Worm (Caenorhabditis elegans) whole organism, young adult: ENCODE measurements around the gene F59A6.3.

Experiments
- B0035.1 ChIP-seq: sonication (generic microtip); optimal IDR thresholded peaks from 2 replicates; lab custom pipeline; 2016; ENCODE audit warnings: missing genetic modification characterization, mild to moderate bottlenecking, missing compliant biosample characterization, missing genotype, missing genetic modification reagents
- B0261.1 ChIP-seq: sonication (generic microtip); optimal IDR thresholded peaks from 2 replicates; lab custom pipeline; 2016; ENCODE audit warnings: mild to moderate bottlenecking, missing genetic modification characterization, moderate library complexity, missing compliant biosample characterization
- B0336.3 ChIP-seq: fragments of 200-800 bp; sonication (Bioruptor generic); IDR thresholded peaks from 2 replicates; pipeline ENCODE4 v1.3.6; 2022; ENCODE audit warnings: missing genetic modification characterization, missing compliant biosample characterization
- F10E7.11 ChIP-seq: sonication (generic microtip); optimal IDR thresholded peaks from 2 replicates; lab custom pipeline; 2017; ENCODE audit warnings: mild to moderate bottlenecking, missing genetic modification characterization, moderate library complexity, missing compliant biosample characterization
- F37B4.10 ChIP-seq: fragments of 200-800 bp; sonication (Bioruptor generic); IDR thresholded peaks from 2 replicates; pipeline ENCODE4 v1.3.6; 2022; ENCODE audit warnings: missing genetic modification characterization, missing compliant biosample characterization
- F39B2.1 ChIP-seq: fragments of 200-800 bp; sonication (Bioruptor generic); IDR thresholded peaks from 2 replicates; pipeline ENCODE4 v1.3.6; 2022; ENCODE audit warnings: missing genetic modification reagents, missing genetic modification characterization, missing compliant biosample characterization
- F49E8.2 ChIP-seq: sonication (generic microtip); optimal IDR thresholded peaks from 3 replicates; lab custom pipeline; 2017; ENCODE audit warnings: missing genetic modification characterization, mild to moderate bottlenecking, missing compliant biosample characterization, antibody characterized with exemption, moderate library complexity; ENCODE audit not compliant: insufficient read depth
- F55B11.4 ChIP-seq: sonication (generic microtip); optimal IDR thresholded peaks from 2 replicates; lab custom pipeline; 2016; ENCODE audit warnings: missing compliant biosample characterization, missing genetic modification characterization, borderline replicate concordance; ENCODE audit not compliant: insufficient read depth
- F57A8.1 ChIP-seq: fragments of 200-800 bp; sonication (Bioruptor generic); optimal IDR thresholded peaks from 2 replicates; lab custom pipeline; 2018; ENCODE audit warnings: mild to moderate bottlenecking, missing genetic modification characterization, moderate library complexity, missing compliant biosample characterization
- K12H6.12 ChIP-seq: fragments of 200-800 bp; sonication (Bioruptor generic); optimal IDR thresholded peaks from 2 replicates; lab custom pipeline; 2018; ENCODE audit warnings: mild to moderate bottlenecking, missing genetic modification characterization, missing compliant biosample characterization
- T26A5.8 ChIP-seq: sonication (generic microtip); optimal IDR thresholded peaks from 2 replicates; lab custom pipeline; 2016; ENCODE audit warnings: missing genetic modification characterization, missing compliant biosample characterization
- Y53G8AR.9 ChIP-seq: fragments of 200-800 bp; sonication (Bioruptor generic); conservative IDR thresholded peaks from 2 replicates; pipeline ENCODE4 v1.3.6; 2022; ENCODE audit warnings: missing genetic modification reagents, missing genetic modification characterization, missing compliant biosample characterization
- Y56A3A.18 ChIP-seq: fragments of 200-800 bp; sonication (Bioruptor generic); IDR thresholded peaks from 2 replicates; pipeline ENCODE4 v1.3.6; 2022; ENCODE audit warnings: missing genetic modification reagents, missing genetic modification characterization, missing compliant biosample characterization
- ZK185.1 ChIP-seq: sonication (generic microtip); optimal IDR thresholded peaks from 2 replicates; lab custom pipeline; 2016; ENCODE audit warnings: mild to moderate bottlenecking, missing genetic modification characterization, missing compliant biosample characterization; ENCODE audit not compliant: poor library complexity, severe bottlenecking
- aptf-2 ChIP-seq: fragments of 200-800 bp; sonication (Bioruptor generic); conservative IDR thresholded peaks from 2 replicates; pipeline ENCODE4 v1.3.6; 2022; ENCODE audit warnings: missing genetic modification reagents, missing genetic modification characterization, missing compliant biosample characterization
- aptf-3 ChIP-seq: fragments of 200-800 bp; sonication (Bioruptor generic); IDR thresholded peaks from 2 replicates; pipeline ENCODE4 v1.3.6; 2022; ENCODE audit warnings: missing genetic modification characterization, missing compliant biosample characterization
- atf-7 ChIP-seq: sonication (generic microtip); optimal IDR thresholded peaks from 2 replicates; lab custom pipeline; 2017; ENCODE audit warnings: mild to moderate bottlenecking, missing genetic modification characterization, missing compliant biosample characterization
- attf-3 ChIP-seq: fragments of 200-800 bp; sonication (Bioruptor generic); conservative IDR thresholded peaks from 2 replicates; pipeline ENCODE4 v1.3.6; 2022; ENCODE audit warnings: missing genetic modification reagents, missing genetic modification characterization, missing compliant biosample characterization
- attf-5 ChIP-seq: fragments of 200-800 bp; sonication (Bioruptor generic); optimal IDR thresholded peaks from 2 replicates; lab custom pipeline; 2018; ENCODE audit warnings: mild to moderate bottlenecking, missing genetic modification characterization, missing compliant biosample characterization
- bed-2 ChIP-seq: fragments of 200-800 bp; sonication (Bioruptor generic); IDR thresholded peaks from 2 replicates; pipeline ENCODE4 v1.3.6; 2022; ENCODE audit warnings: missing genetic modification reagents, missing genetic modification characterization, missing compliant biosample characterization
- cebp-2 ChIP-seq: fragments of 200-800 bp; sonication (Bioruptor generic); IDR thresholded peaks from 2 replicates; pipeline ENCODE4 v1.3.6; 2022; ENCODE audit warnings: missing genetic modification characterization, missing compliant biosample characterization
- ceh-100 ChIP-seq: fragments of 200-800 bp; sonication (Bioruptor generic); IDR thresholded peaks from 2 replicates; pipeline ENCODE4 v1.3.6; 2022; ENCODE audit warnings: missing genetic modification reagents, missing genetic modification characterization, missing compliant biosample characterization
- ceh-27 ChIP-seq: fragments of 200-800 bp; sonication (Bioruptor generic); optimal IDR thresholded peaks from 2 replicates; lab custom pipeline; 2018; ENCODE audit warnings: mild to moderate bottlenecking, missing genetic modification characterization, moderate library complexity, missing compliant biosample characterization
- ceh-40 ChIP-seq: fragments of 200-800 bp; sonication (Bioruptor generic); IDR thresholded peaks from 2 replicates; pipeline ENCODE4 v1.3.6; 2022; ENCODE audit warnings: missing genetic modification characterization, missing compliant biosample characterization
- ekl-4 ChIP-seq: fragments of 200-800 bp; sonication (Bioruptor generic); IDR thresholded peaks from 2 replicates; pipeline ENCODE4 v1.3.6; 2022; ENCODE audit warnings: missing genetic modification reagents, missing genetic modification characterization, missing compliant biosample characterization
- ets-4 ChIP-seq: fragments of 200-800 bp; sonication (Bioruptor generic); optimal IDR thresholded peaks from 2 replicates; lab custom pipeline; 2018; ENCODE audit warnings: mild to moderate bottlenecking, missing genetic modification characterization, missing compliant biosample characterization
- him-1 ChIP-seq: sonication (generic microtip); optimal IDR thresholded peaks from 2 replicates; lab custom pipeline; 2016; ENCODE audit warnings: missing genotype, missing genetic modification reagents, missing genetic modification characterization, missing compliant biosample characterization
- hlh-12 ChIP-seq: sonication (generic microtip); optimal IDR thresholded peaks from 2 replicates; lab custom pipeline; 2016; ENCODE audit warnings: missing genetic modification characterization, missing compliant biosample characterization
- hlh-26 ChIP-seq: fragments of 200-800 bp; sonication (Bioruptor generic); conservative IDR thresholded peaks from 2 replicates; pipeline ENCODE4 v1.3.6; 2022; ENCODE audit warnings: missing genetic modification reagents, missing genetic modification characterization, missing compliant biosample characterization
- hmg-1.2 ChIP-seq: fragments of 200-800 bp; sonication (Bioruptor generic); IDR thresholded peaks from 2 replicates; pipeline ENCODE4 v1.3.6; 2022; ENCODE audit warnings: missing genetic modification reagents, missing genetic modification characterization, missing compliant biosample characterization
- hrde-1 ChIP-seq: sonication (generic microtip); optimal IDR thresholded peaks from 2 replicates; lab custom pipeline; 2016; ENCODE audit warnings: missing genetic modification characterization, mild to moderate bottlenecking, missing compliant biosample characterization, moderate library complexity, missing genotype, missing genetic modification reagents, borderline replicate concordance
- let-607 ChIP-seq, 2 experiments: fragments of 200-800 bp in 1 of 2; sonication (Bioruptor generic) in 1 of 2; sonication (generic microtip) in 1 of 2; optimal IDR thresholded peaks; 2 replicates each; lab custom pipeline; 2016 to 2018; ENCODE audit warnings: mild to moderate bottlenecking in 2 of 2, missing compliant biosample characterization in 2 of 2, missing genetic modification characterization in 2 of 2, moderate library complexity in 2 of 2, missing genotype in 1 of 2
- madf-10 ChIP-seq: sonication (generic microtip); optimal IDR thresholded peaks from 2 replicates; lab custom pipeline; 2016; ENCODE audit warnings: mild to moderate bottlenecking, missing genetic modification characterization, missing compliant biosample characterization
- madf-3 ChIP-seq: fragments of 200-800 bp; sonication (Bioruptor generic); IDR thresholded peaks from 2 replicates; pipeline ENCODE4 v1.3.6; 2022; ENCODE audit warnings: missing genetic modification reagents, missing genetic modification characterization, missing compliant biosample characterization
- madf-6 ChIP-seq: fragments of 200-800 bp; sonication (Bioruptor generic); IDR thresholded peaks from 2 replicates; pipeline ENCODE4 v1.3.6; 2022; ENCODE audit warnings: missing genetic modification reagents, missing genetic modification characterization, missing compliant biosample characterization
- mcd-1 ChIP-seq: fragments of 200-800 bp; sonication (Bioruptor generic); IDR thresholded peaks from 2 replicates; pipeline ENCODE4 v1.3.6; 2022; ENCODE audit warnings: missing genetic modification reagents, missing genetic modification characterization, missing compliant biosample characterization
- mel-28 ChIP-seq: sonication (generic microtip); optimal IDR thresholded peaks from 2 replicates; lab custom pipeline; 2016; ENCODE audit warnings: borderline replicate concordance, mild to moderate bottlenecking, missing genetic modification characterization, missing compliant biosample characterization
- mes-4 ChIP-seq: sonication (generic microtip); optimal IDR thresholded peaks from 2 replicates; lab custom pipeline; 2016; ENCODE audit warnings: missing genotype, missing genetic modification characterization, missing compliant biosample characterization
- mxl-1 ChIP-seq: sonication (generic microtip); optimal IDR thresholded peaks from 2 replicates; lab custom pipeline; 2016; ENCODE audit warnings: missing genetic modification characterization, missing compliant biosample characterization
- nhr-120 ChIP-seq: fragments of 200-800 bp; sonication (Bioruptor generic); IDR thresholded peaks from 2 replicates; pipeline ENCODE4 v1.3.6; 2022; ENCODE audit warnings: missing genetic modification characterization, missing compliant biosample characterization
- nhr-80 ChIP-seq: sonication (generic microtip); optimal IDR thresholded peaks from 2 replicates; lab custom pipeline; 2016; ENCODE audit warnings: missing genetic modification characterization, missing compliant biosample characterization
- rec-8 ChIP-seq, 2 experiments: sonication (generic microtip); optimal IDR thresholded peaks; 2 replicates each; lab custom pipeline; 2016; ENCODE audit warnings: mild to moderate bottlenecking in 2 of 2, missing genetic modification characterization in 2 of 2, missing genetic modification reagents in 2 of 2, missing genotype in 2 of 2, missing biosample characterization in 1 of 2, missing compliant biosample characterization in 1 of 2, moderate library complexity in 1 of 2
- repo-1 ChIP-seq: sonication (generic microtip); optimal IDR thresholded peaks from 2 replicates; lab custom pipeline; 2017; ENCODE audit warnings: mild to moderate bottlenecking, missing genetic modification characterization, missing compliant biosample characterization
- tbx-9 ChIP-seq: sonication (generic microtip); optimal IDR thresholded peaks from 2 replicates; lab custom pipeline; 2016; ENCODE audit warnings: borderline replicate concordance, missing genetic modification characterization, inconsistent platforms, missing compliant biosample characterization
- tlf-1 ChIP-seq: fragments of 200-800 bp; sonication (Bioruptor generic); optimal IDR thresholded peaks from 2 replicates; lab custom pipeline; 2018; ENCODE audit warnings: mild to moderate bottlenecking, missing genetic modification characterization, missing compliant biosample characterization
- xnd-1 ChIP-seq: sonication (generic microtip); optimal IDR thresholded peaks from 2 replicates; lab custom pipeline; 2016; ENCODE audit warnings: missing genotype, missing genetic modification reagents, missing genetic modification characterization, missing compliant biosample characterization
- zfh-2 ChIP-seq: fragments of 200-800 bp; sonication (Bioruptor generic); conservative IDR thresholded peaks from 2 replicates; pipeline ENCODE4 v1.3.6; 2022; ENCODE audit warnings: missing genetic modification reagents, missing genetic modification characterization, missing compliant biosample characterization
- ztf-22 ChIP-seq: fragments of 200-800 bp; sonication (Bioruptor generic); optimal IDR thresholded peaks from 2 replicates; lab custom pipeline; 2018; ENCODE audit warnings: mild to moderate bottlenecking, missing genetic modification characterization, moderate library complexity, missing compliant biosample characterization

Gene F59A6.3

ce11 chrII:5016977-5017585, 8.9 kb downstream of the F59A6.3 start (continued):
- TF ChIP-seq ZK185.1 (tag; lab: Kevin White, UChicago) (peak; percentile 14), B0261.1 (no peak), tlf-1 (GFP tag; lab: Kevin White, UChicago) (no peak), cebp-2 (GFP tag; lab: Robert Waterston, UW) (no peak), hrde-1 (tag; lab: Kevin White, UChicago) (no peak), let-607 (tag; optimal IDR thresholded peaks at IDR 0.05; lab: Kevin White, UChicago) (no peak), ceh-40 (GFP tag; lab: Robert Waterston, UW) (no peak), attf-3 (GFP tag; lab: Robert Waterston, UW) (no peak), aptf-2 (no peak), zfh-2 (GFP tag; lab: Robert Waterston, UW) (peak; percentile 84), madf-6 (GFP tag; lab: Robert Waterston, UW) (no peak), hmg-1.2 (GFP tag; lab: Robert Waterston, UW) (peak; percentile 89), madf-10 (tag; lab: Kevin White, UChicago) (no peak), ztf-22 (GFP tag; lab: Kevin White, UChicago) (no peak), xnd-1 (no peak), F55B11.4 (no peak), ceh-27 (GFP tag; lab: Kevin White, UChicago) (peak; percentile 44), aptf-3 (GFP tag; lab: Robert Waterston, UW) (no peak), B0336.3 (GFP tag; lab: Robert Waterston, UW) (no peak), F39B2.1 (no peak), K12H6.12 (tag; lab: Kevin White, UChicago) (peak; percentile 59), hlh-12 (tag; lab: Kevin White, UChicago) (no peak), Y53G8AR.9 (GFP tag; lab: Robert Waterston, UW) (no peak), mel-28 (tag; lab: Kevin White, UChicago) (no peak), ekl-4 (GFP tag; lab: Robert Waterston, UW) (0 out of 2 replicates have a peak, but pooled peaks have one; percentile 33), F49E8.2 (tag; lab: Kevin White, UChicago) (no peak), him-1 (no peak), Y56A3A.18 (GFP tag; lab: Robert Waterston, UW) (no peak), mcd-1 (GFP tag; lab: Robert Waterston, UW) (peak; percentile 56), atf-7 (no peak), B0035.1 (tag; lab: Kevin White, UChicago) (no peak), attf-5 (peak; percentile 63), rec-8 (tag; optimal IDR thresholded peaks at IDR 0.05; lab: Kevin White, UChicago) (no peak), ceh-100 (GFP tag; lab: Robert Waterston, UW) (no peak), madf-3 (GFP tag; lab: Robert Waterston, UW) (no peak), nhr-80 (tag; lab: Kevin White, UChicago) (peak; percentile 64), repo-1 (tag; lab: Kevin White, UChicago) (no peak), T26A5.8 (tag; lab: Kevin White, UChicago) (no peak), mes-4 (tag; lab: Kevin White, UChicago) (no peak), tbx-9 (tag; lab: Kevin White, UChicago) (no peak), bed-2 (no peak), F37B4.10 (no peak), F57A8.1 (GFP tag; lab: Kevin White, UChicago) (no peak), mxl-1 (no peak), ets-4 (GFP tag; lab: Kevin White, UChicago) (no peak), hlh-26 (GFP tag; lab: Robert Waterston, UW) (no peak), nhr-120 (GFP tag; lab: Robert Waterston, UW) (no peak), F10E7.11 (tag; lab: Kevin White, UChicago) (no peak)
